Worm (Caenorhabditis elegans) whole organism, midembryonic: ENCODE measurements around the gene epg-7.

ENCODE experiments used
- T22C8.4 ChIP-seq: fragments of 200-800 bp; sonication (Bioruptor generic); IDR thresholded peaks from 2 replicates; pipeline ENCODE4 v1.3.6; 2022; ENCODE audit warnings: missing genetic modification characterization, missing compliant biosample characterization
- flt-1 ChIP-seq: fragments of 200-800 bp; sonication (Bioruptor generic); IDR thresholded peaks from 2 replicates; pipeline ENCODE4 v1.3.6; 2022; ENCODE audit warnings: missing genetic modification characterization, missing compliant biosample characterization
- ref-1 ChIP-seq: fragments of 200-800 bp; sonication (Bioruptor generic); conservative IDR thresholded peaks from 2 replicates; pipeline ENCODE4 v1.3.6; 2022; ENCODE audit warnings: missing genetic modification reagents, missing genetic modification characterization, missing compliant biosample characterization
- tab-1 ChIP-seq: fragments of 200-800 bp; sonication (Bioruptor generic); IDR thresholded peaks from 2 replicates; pipeline ENCODE4 v1.3.6; 2022; ENCODE audit warnings: missing genetic modification characterization, missing compliant biosample characterization
- ztf-23 ChIP-seq: fragments of 200-800 bp; sonication (Bioruptor generic); IDR thresholded peaks from 2 replicates; pipeline ENCODE4 v1.3.6; 2022; ENCODE audit warnings: missing genetic modification reagents, missing genetic modification characterization, missing compliant biosample characterization
- ztf-29 ChIP-seq: fragments of 200-800 bp; sonication (Bioruptor generic); IDR thresholded peaks from 2 replicates; pipeline ENCODE4 v1.3.6; 2022; ENCODE audit warnings: missing genetic modification reagents, missing genetic modification characterization, missing compliant biosample characterization

DNA sequence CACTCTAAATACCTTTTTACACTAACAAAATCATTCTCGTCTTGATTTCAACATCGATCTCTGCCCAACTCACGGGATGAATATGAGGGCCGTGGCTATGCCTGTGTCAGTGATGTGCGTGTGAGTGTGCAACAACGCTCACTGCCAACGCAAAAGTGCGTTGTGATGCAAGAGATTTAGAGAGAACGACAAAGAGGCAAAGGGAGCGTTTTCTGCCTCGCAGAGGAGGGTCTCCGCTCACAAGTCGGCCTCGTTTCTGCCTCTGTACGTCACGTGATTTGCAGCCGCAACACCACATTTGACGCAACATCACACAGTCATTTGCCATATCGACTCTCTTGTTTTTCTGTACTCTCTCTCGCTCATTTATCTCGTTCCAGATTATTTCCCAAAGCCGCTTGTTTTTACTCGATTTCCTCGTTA lies at the start of gene epg-7:
- TF ChIP-seq ref-1 (GFP tag; lab: Robert Waterston, UW) (no peak), ztf-23 (GFP tag; lab: Robert Waterston, UW) (peak; percentile 59), tab-1 (GFP tag; lab: Robert Waterston, UW) (no peak), T22C8.4 (GFP tag; lab: Robert Waterston, UW) (no peak), ztf-29 (no peak), flt-1 (GFP tag; lab: Robert Waterston, UW) (no peak)
